Fruit fly (Drosophila melanogaster): ENCODE data around the gene hop.
A peak's percentile ranks its signal among the peaks of the same experiment; 100 is the strongest.

DNA sequence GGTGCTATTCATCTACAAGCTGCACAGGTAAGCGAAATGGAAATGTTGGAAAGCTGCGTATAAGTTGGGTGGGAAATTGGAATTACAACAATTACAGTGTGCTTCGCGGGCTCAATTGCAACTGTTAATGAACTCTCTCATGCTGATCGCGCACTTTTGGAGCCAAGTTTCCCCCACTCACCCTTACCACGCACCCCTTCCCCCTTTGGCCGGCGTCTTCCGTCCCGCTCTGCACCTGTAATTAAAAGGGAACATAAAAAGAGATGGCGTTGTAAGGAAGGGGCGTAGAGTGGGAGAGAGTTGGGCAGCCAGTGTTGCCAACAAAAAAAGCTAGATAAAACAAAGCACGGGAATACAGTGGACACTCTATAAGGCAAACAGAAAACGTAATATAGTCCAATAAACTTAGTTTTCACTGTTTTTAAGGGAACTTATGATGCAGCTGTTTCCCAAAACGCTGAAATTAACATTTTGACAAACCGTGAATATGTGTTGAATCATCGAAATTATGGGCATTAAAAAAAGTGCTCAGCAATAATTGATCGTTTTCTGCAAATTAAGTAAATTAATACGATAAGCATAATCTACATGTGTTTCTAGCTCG lies 27.1 kb downstream of the hop start:
- TF ChIP-seq Dfd (GFP tag; optimal IDR thresholded peaks at IDR 0.05) (no peak), foxo (GFP tag; optimal IDR thresholded peaks at IDR 0.05) (peak in 1 of 2 experiments; percentile 27), Abd-B (GFP tag; optimal IDR thresholded peaks at IDR 0.05) (no peak), tai (GFP tag; optimal IDR thresholded peaks at IDR 0.05) (no peak), jim (GFP tag; optimal IDR thresholded peaks at IDR 0.05) (no peak), brk (GFP tag; optimal IDR thresholded peaks at IDR 0.05) (no peak)
